Worm (Caenorhabditis elegans): ENCODE measurements around the gene nspb-9.

DNA sequence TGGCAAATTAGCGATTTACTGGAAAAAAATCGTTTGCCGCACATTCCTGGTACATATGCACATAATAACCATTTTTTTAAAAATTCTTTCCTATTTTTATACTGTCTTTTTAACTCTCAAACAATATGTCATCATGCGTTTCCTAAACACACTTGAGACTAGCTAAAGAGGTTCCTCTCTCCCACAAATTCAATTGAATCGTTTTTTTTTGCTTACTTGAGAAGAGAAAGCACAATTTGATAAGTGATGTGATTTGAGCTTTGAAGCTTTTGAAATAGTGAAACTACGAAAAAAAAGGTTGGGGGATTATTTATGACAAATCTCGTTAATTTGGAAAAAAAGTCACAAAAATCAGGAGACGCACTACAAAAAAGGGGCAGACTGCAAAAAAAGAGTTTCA, 25.6 kb upstream of the nspb-9 start:
- TF ChIP-seq unc-62 (GFP tag; optimal IDR thresholded peaks at IDR 0.05) = no peak
- no peak for TF ChIP-seq unc-130 (GFP tag; optimal IDR thresholded peaks at IDR 0.05)
- TF ChIP-seq cebp-1 (GFP tag; IDR thresholded peaks at IDR 0.05) = no peak
- TF ChIP-seq cebp-1 (tag; optimal IDR thresholded peaks at IDR 0.05) = no peak
- no peak for TF ChIP-seq nhr-90 (tag; optimal IDR thresholded peaks at IDR 0.05)
- no peak for TF ChIP-seq snpc-4 (GFP tag; optimal IDR thresholded peaks at IDR 0.05)
- no peak for TF ChIP-seq snpc-4 (tag; optimal IDR thresholded peaks at IDR 0.05)
- TF ChIP-seq ZK185.1 (tag; optimal IDR thresholded peaks at IDR 0.05; ENCODE audit: poor library complexity, severe bottlenecking) = no peak
- no peak for TF ChIP-seq efl-1 (GFP tag; optimal IDR thresholded peaks at IDR 0.05)
- TF ChIP-seq somi-1 (GFP tag; optimal IDR thresholded peaks at IDR 0.05) = no peak

All from whole organism, young adult.